In the genomic region with DNA sequence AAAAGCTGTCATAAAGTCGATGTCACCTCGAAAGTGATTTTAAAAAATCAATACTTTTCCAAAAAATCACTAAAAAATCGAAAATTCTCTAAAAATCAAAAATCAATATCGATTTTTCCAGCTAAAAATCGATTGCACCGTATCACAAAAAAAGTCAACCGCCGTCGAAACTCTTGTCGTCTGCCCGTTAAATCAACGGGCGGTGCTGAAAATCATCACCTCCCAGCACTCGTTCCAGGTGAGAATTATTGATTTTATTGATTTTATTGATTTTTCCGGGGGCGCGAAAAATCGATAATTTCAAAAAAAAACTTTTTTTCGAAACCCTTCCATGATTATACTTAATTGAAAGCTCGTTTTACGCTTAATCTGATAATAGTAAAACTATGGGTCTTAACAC, we compare ENCODE assay signal across 4 worm cellular contexts.
TF ChIP-seq lines count a peak whose summit lies in the region.

No protein-coding gene starts in this region.

TF ChIP-seq in whole organism, L3 larva, 47 proteins besides CTCF, POLR2A, EP300 and RAD21:
- TF ChIP-seq ceh-28 (tag; optimal IDR thresholded peaks at IDR 0.05; lab: Kevin White, UChicago) (peak; percentile 89), lsy-12 (tag; optimal IDR thresholded peaks at IDR 0.05; lab: Kevin White, UChicago) (no peak)

TF ChIP-seq in whole organism, L4 larva, 104 proteins besides CTCF, POLR2A, EP300 and RAD21:
- no peak for TF ChIP-seq dmd-8 (GFP tag; IDR thresholded peaks at IDR 0.05; lab: Robert Waterston, UW)
- no peak for TF ChIP-seq mxl-3 (GFP tag; optimal IDR thresholded peaks at IDR 0.05; lab: Kevin White, UChicago)
- TF ChIP-seq zfp-3 (GFP tag; conservative IDR thresholded peaks at IDR 0.05; lab: Robert Waterston, UW): no peak
- TF ChIP-seq lin-38 (GFP tag; IDR thresholded peaks at IDR 0.05; lab: Robert Waterston, UW): peak; percentile 8
- TF ChIP-seq lir-3 (tag; optimal IDR thresholded peaks at IDR 0.05; lab: Kevin White, UChicago): no peak
- 0 out of 2 replicates have a peak, but pooled peaks have one; percentile 60 for TF ChIP-seq F44E2.7 (GFP tag; IDR thresholded peaks at IDR 0.05; lab: Robert Waterston, UW)
- no peak for TF ChIP-seq lim-7 (GFP tag; IDR thresholded peaks at IDR 0.05; lab: Robert Waterston, UW)
- TF ChIP-seq F37D6.2 (tag; optimal IDR thresholded peaks at IDR 0.05; lab: Kevin White, UChicago): no peak
- peak; percentile 90 for TF ChIP-seq ceh-28 (tag; optimal IDR thresholded peaks at IDR 0.05; lab: Kevin White, UChicago)
- no peak for TF ChIP-seq lin-39 (tag; optimal IDR thresholded peaks at IDR 0.05; lab: Kevin White, UChicago)
- TF ChIP-seq dmd-9 (GFP tag; IDR thresholded peaks at IDR 0.05; lab: Robert Waterston, UW): no peak
- no peak for TF ChIP-seq tra-1 (GFP tag; IDR thresholded peaks at IDR 0.05; lab: Robert Waterston, UW)
- TF ChIP-seq ama-1 (optimal IDR thresholded peaks at IDR 0.05; lab: Kevin White, UChicago): no peak
- no peak for TF ChIP-seq ceh-44 (GFP tag; IDR thresholded peaks at IDR 0.05; lab: Robert Waterston, UW)
- TF ChIP-seq nhr-25 (tag; optimal IDR thresholded peaks at IDR 0.05; lab: Kevin White, UChicago; ENCODE audit: borderline replicate concordance, insufficient read depth): no peak
- no peak for TF ChIP-seq cey-2 (tag; optimal IDR thresholded peaks at IDR 0.05; lab: Kevin White, UChicago; ENCODE audit: borderline replicate concordance, insufficient read depth)

TF ChIP-seq in whole organism, late embryonic, 69 proteins besides CTCF, POLR2A, EP300 and RAD21:
- peak; percentile 59 for TF ChIP-seq ceh-48 (tag; optimal IDR thresholded peaks at IDR 0.05; lab: Kevin White, UChicago)
- no peak for TF ChIP-seq ceh-31 (tag; optimal IDR thresholded peaks at IDR 0.05; lab: Kevin White, UChicago)

TF ChIP-seq in whole organism, midembryonic, 9 proteins besides CTCF, POLR2A, EP300 and RAD21:
- TF ChIP-seq T22C8.4 (GFP tag; IDR thresholded peaks at IDR 0.05; lab: Robert Waterston, UW) (peak; percentile 83), ztf-23 (GFP tag; IDR thresholded peaks at IDR 0.05; lab: Robert Waterston, UW) (no peak)
